Fruit fly (Drosophila melanogaster) whole organism, embryonic: ENCODE data around the gene Fbp1.

Experiments used
- ATbp ChIP-seq: fragments of 200-800 bp; sonication (Bioruptor generic); optimal IDR thresholded peaks from 2 replicates; lab custom pipeline; 2017; ENCODE audit warnings: missing biosample characterization, mild to moderate bottlenecking, missing genetic modification characterization, missing genetic modification reagents
- B-H2 ChIP-seq: fragments of 200-800 bp; sonication (Bioruptor generic); optimal IDR thresholded peaks from 2 replicates; lab custom pipeline; 2018; ENCODE audit warnings: missing biosample characterization, mild to moderate bottlenecking, missing genetic modification characterization
- C15 ChIP-seq: fragments of 200-800 bp; sonication (Bioruptor generic); IDR thresholded peaks from 3 replicates; pipeline ENCODE4 v1.3.6; 2022; ENCODE audit warnings: missing biosample characterization, missing genetic modification characterization
- CG10267 ChIP-seq: fragments of 200-800 bp; sonication (Bioruptor generic); optimal IDR thresholded peaks from 2 replicates; lab custom pipeline; 2018; ENCODE audit warnings: missing biosample characterization, mild to moderate bottlenecking, missing genetic modification characterization, moderate library complexity
- CG10654 ChIP-seq: fragments of 200-800 bp; sonication (Bioruptor generic); optimal IDR thresholded peaks from 2 replicates; lab custom pipeline; 2016; ENCODE audit warnings: missing biosample characterization, missing genetic modification characterization
- CG11456 ChIP-seq: fragments of 200-800 bp; sonication (Bioruptor generic); IDR thresholded peaks from 3 replicates; pipeline ENCODE4 v1.3.6; 2022; ENCODE audit warnings: missing biosample characterization, missing genetic modification characterization
- CG11560 ChIP-seq: fragments of 200-800 bp; sonication (Bioruptor generic); IDR thresholded peaks from 3 replicates; pipeline ENCODE4 v1.3.6; 2022; ENCODE audit warnings: missing biosample characterization, missing genetic modification characterization
- CG11696 ChIP-seq: fragments of 200-800 bp; sonication (Bioruptor generic); IDR thresholded peaks from 2 replicates; pipeline ENCODE4 v1.3.6; 2022; ENCODE audit warnings: missing biosample characterization, missing genetic modification characterization
- CG12071 ChIP-seq: fragments of 200-800 bp; sonication (Bioruptor generic); optimal IDR thresholded peaks from 3 replicates; lab custom pipeline; 2018; ENCODE audit warnings: missing biosample characterization, mild to moderate bottlenecking, missing genetic modification characterization
- CG12391 ChIP-seq: fragments of 200-800 bp; sonication (Bioruptor generic); optimal IDR thresholded peaks from 3 replicates; lab custom pipeline; 2018; ENCODE audit warnings: missing biosample characterization, mild to moderate bottlenecking, missing genetic modification characterization, moderate library complexity
- CG15601 ChIP-seq: fragments of 200-800 bp; sonication (Bioruptor generic); optimal IDR thresholded peaks from 3 replicates; lab custom pipeline; 2019; ENCODE audit warnings: missing biosample characterization, mild to moderate bottlenecking, missing genetic modification characterization, moderate library complexity
- CG17359 ChIP-seq: fragments of 200-800 bp; sonication (Bioruptor generic); optimal IDR thresholded peaks from 3 replicates; lab custom pipeline; 2018; ENCODE audit warnings: missing biosample characterization, mild to moderate bottlenecking, missing genetic modification characterization, moderate library complexity
- CG2712 ChIP-seq: fragments of 200-800 bp; optimal IDR thresholded peaks from 3 replicates; lab custom pipeline; 2019; ENCODE audit warnings: missing biosample characterization, mild to moderate bottlenecking, missing genetic modification characterization, moderate library complexity
- CG3281 ChIP-seq: fragments of 200-800 bp; sonication (Bioruptor generic); optimal IDR thresholded peaks from 3 replicates; lab custom pipeline; 2017; ENCODE audit warnings: missing biosample characterization, mild to moderate bottlenecking, missing genetic modification characterization
- CG34422 ChIP-seq: fragments of 200-800 bp; sonication (Bioruptor generic); IDR thresholded peaks from 3 replicates; pipeline ENCODE4 v1.3.6; 2022; ENCODE audit warnings: missing biosample characterization, missing genetic modification characterization
- CG4820 ChIP-seq: fragments of 200-800 bp; sonication (Bioruptor generic); optimal IDR thresholded peaks from 3 replicates; lab custom pipeline; 2016; ENCODE audit warnings: missing biosample characterization, missing genetic modification characterization
- CG6254 ChIP-seq: fragments of 200-800 bp; sonication (Bioruptor generic); optimal IDR thresholded peaks from 3 replicates; lab custom pipeline; 2017; ENCODE audit warnings: mild to moderate bottlenecking, missing biosample characterization, missing genetic modification reagents, missing genetic modification characterization
- CG7963 ChIP-seq: fragments of 200-800 bp; sonication (Bioruptor generic); IDR thresholded peaks from 3 replicates; pipeline ENCODE4 v1.3.6; 2022; ENCODE audit warnings: missing biosample characterization, missing genetic modification characterization; ENCODE audit not compliant: partially characterized antibody
- CG8924 ChIP-seq: fragments of 200-800 bp; optimal IDR thresholded peaks from 3 replicates; lab custom pipeline; 2019; ENCODE audit warnings: missing biosample characterization, mild to moderate bottlenecking, missing genetic modification characterization, moderate library complexity
- CG9215 ChIP-seq: fragments of 200-800 bp; sonication (Bioruptor generic); IDR thresholded peaks from 2 replicates; pipeline ENCODE4 v1.3.6; 2022; ENCODE audit warnings: missing biosample characterization, missing genetic modification characterization
- Chrac-16 ChIP-seq: fragments of 200-800 bp; sonication (Bioruptor generic); optimal IDR thresholded peaks from 3 replicates; lab custom pipeline; 2016; ENCODE audit warnings: missing biosample characterization, missing genetic modification characterization
- Hmr ChIP-seq: fragments of 200-800 bp; sonication (Bioruptor generic); optimal IDR thresholded peaks from 3 replicates; lab custom pipeline; 2017; ENCODE audit warnings: mild to moderate bottlenecking, missing biosample characterization, missing genetic modification reagents, missing genetic modification characterization
- Hsf ChIP-seq: fragments of 200-800 bp; sonication (Bioruptor generic); optimal IDR thresholded peaks from 3 replicates; lab custom pipeline; 2016; ENCODE audit warnings: missing biosample characterization, missing genetic modification characterization
- Lhr ChIP-seq: fragments of 200-800 bp; sonication (Bioruptor generic); optimal IDR thresholded peaks from 3 replicates; lab custom pipeline; 2017; ENCODE audit warnings: mild to moderate bottlenecking, missing biosample characterization, missing genetic modification reagents, missing genetic modification characterization
- Mad ChIP-seq: fragments of 200-800 bp; sonication (Bioruptor generic); optimal IDR thresholded peaks from 2 replicates; lab custom pipeline; 2016; ENCODE audit warnings: missing biosample characterization, missing genetic modification characterization
- Med ChIP-seq: fragments of 200-800 bp; sonication (Bioruptor generic); peaks from one replicate; lab custom pipeline; 2016; ENCODE audit warnings: missing biosample characterization, missing genetic modification characterization, mild to moderate bottlenecking, inconsistent platforms, moderate library complexity
- Nf-YA ChIP-seq: fragments of 200-800 bp; sonication (Bioruptor generic); IDR thresholded peaks from 2 replicates; pipeline ENCODE4 v1.3.6; 2022; ENCODE audit warnings: missing biosample characterization, missing genetic modification characterization
- Oli ChIP-seq: fragments of 200-800 bp; sonication (Bioruptor generic); optimal IDR thresholded peaks from 2 replicates; lab custom pipeline; 2018; ENCODE audit warnings: missing biosample characterization, mild to moderate bottlenecking, missing genetic modification characterization, moderate library complexity
- Sox102F ChIP-seq: fragments of 200-800 bp; sonication (Bioruptor generic); optimal IDR thresholded peaks from 2 replicates; lab custom pipeline; 2018; ENCODE audit warnings: missing biosample characterization, mild to moderate bottlenecking, missing genetic modification characterization, moderate library complexity
- Usf ChIP-seq: fragments of 200-800 bp; sonication (Bioruptor generic); optimal IDR thresholded peaks from 2 replicates; lab custom pipeline; 2017; ENCODE audit warnings: missing genotype, missing biosample characterization, missing genetic modification characterization
- aop ChIP-seq: fragments of 200-800 bp; sonication (Bioruptor generic); IDR thresholded peaks from 2 replicates; pipeline ENCODE4 v1.3.6; 2022; ENCODE audit warnings: missing biosample characterization, missing genetic modification characterization
- bsh ChIP-seq, 2 experiments: fragments of 200-800 bp; sonication (Bioruptor generic); optimal IDR thresholded peaks; 2 replicates each; lab custom pipeline; 2017 to 2018; ENCODE audit warnings: mild to moderate bottlenecking in 2 of 2, missing biosample characterization in 2 of 2, missing genetic modification characterization in 2 of 2, moderate library complexity in 1 of 2
- dmrt11E ChIP-seq: fragments of 200-800 bp; sonication (Bioruptor generic); optimal IDR thresholded peaks from 3 replicates; lab custom pipeline; 2018; ENCODE audit warnings: missing biosample characterization, mild to moderate bottlenecking, missing genetic modification characterization, moderate library complexity
- dmrt99B ChIP-seq: fragments of 200-800 bp; sonication (Bioruptor generic); optimal IDR thresholded peaks from 2 replicates; lab custom pipeline; 2018; ENCODE audit warnings: missing biosample characterization, mild to moderate bottlenecking, missing genetic modification characterization, moderate library complexity
- gem ChIP-seq: fragments of 200-800 bp; sonication (Bioruptor generic); optimal IDR thresholded peaks from 2 replicates; lab custom pipeline; 2019; ENCODE audit warnings: missing biosample characterization, mild to moderate bottlenecking, missing genetic modification characterization, moderate library complexity
- grn ChIP-seq: fragments of 200-800 bp; sonication (Bioruptor generic); optimal IDR thresholded peaks from 3 replicates; lab custom pipeline; 2017; ENCODE audit warnings: missing biosample characterization, missing genetic modification characterization
- jigr1 ChIP-seq: fragments of 200-800 bp; sonication (Bioruptor generic); IDR thresholded peaks from 3 replicates; pipeline ENCODE4 v1.3.6; 2022; ENCODE audit warnings: missing biosample characterization, missing genetic modification characterization
- lola ChIP-seq, 3 experiments: fragments of >200 bp in 2 of 3; fragments of 200-800 bp in 1 of 3; sonication (Bioruptor generic) in 1 of 3; optimal IDR thresholded peaks; 2 replicates each; lab custom pipeline; 2017 to 2019; ENCODE audit warnings: missing biosample characterization in 3 of 3, missing genetic modification characterization in 3 of 3, mild to moderate bottlenecking in 1 of 3, moderate library complexity in 1 of 3
- lov ChIP-seq, 2 experiments: fragments of 200-800 bp in 1 of 2; fragments of >200 bp in 1 of 2; sonication (Bioruptor generic) in 1 of 2; IDR thresholded peaks in 1 of 2; optimal IDR thresholded peaks in 1 of 2; 2 replicates in 1 of 2; 3 replicates in 1 of 2; pipeline versions ENCODE4 v1.3.6 to Lab custom; 2017 to 2022; ENCODE audit warnings: missing biosample characterization in 1 of 2, missing genetic modification characterization in 1 of 2
- org-1 ChIP-seq: fragments of 200-800 bp; sonication (Bioruptor generic); optimal IDR thresholded peaks from 2 replicates; lab custom pipeline; 2017; ENCODE audit warnings: missing biosample characterization, missing genetic modification characterization
- pho ChIP-seq: fragments of 200-800 bp; sonication (Bioruptor generic); optimal IDR thresholded peaks from 2 replicates; lab custom pipeline; 2016; ENCODE audit warnings: missing biosample characterization, missing genetic modification characterization
- run ChIP-seq: fragments of 200-800 bp; sonication (Bioruptor generic); optimal IDR thresholded peaks from 3 replicates; lab custom pipeline; 2018; ENCODE audit warnings: missing biosample characterization, mild to moderate bottlenecking, missing genetic modification characterization
- sc ChIP-seq, 3 experiments: fragments of >200 bp in 2 of 3; fragments of 200-800 bp in 1 of 3; sonication (Bioruptor generic) in 1 of 3; optimal IDR thresholded peaks; 2 replicates in 2 of 3; 3 replicates in 1 of 3; lab custom pipeline; 2017; ENCODE audit warnings: mild to moderate bottlenecking in 1 of 3, missing biosample characterization in 1 of 3, missing genetic modification characterization in 1 of 3, missing genetic modification reagents in 1 of 3
- slbo ChIP-seq: fragments of 200-800 bp; sonication (Bioruptor generic); IDR thresholded peaks from 2 replicates; pipeline ENCODE4 v1.3.6; 2022; ENCODE audit warnings: missing biosample characterization, missing genetic modification characterization
- sqz ChIP-seq: fragments of 200-800 bp; sonication (Bioruptor generic); optimal IDR thresholded peaks from 3 replicates; lab custom pipeline; 2018; ENCODE audit warnings: missing biosample characterization, mild to moderate bottlenecking, missing genetic modification characterization
- trh ChIP-seq: fragments of 200-800 bp; sonication (Bioruptor generic); optimal IDR thresholded peaks from 2 replicates; lab custom pipeline; 2016; ENCODE audit warnings: missing biosample characterization, missing genetic modification characterization
- unc-4 ChIP-seq: fragments of 200-800 bp; sonication (Bioruptor generic); IDR thresholded peaks from 2 replicates; pipeline ENCODE4 v1.3.6; 2022; ENCODE audit warnings: missing biosample characterization, missing genetic modification characterization; ENCODE audit not compliant: partially characterized antibody
- unpg ChIP-seq: fragments of 200-800 bp; sonication (Bioruptor generic); optimal IDR thresholded peaks from 3 replicates; lab custom pipeline; 2018; ENCODE audit warnings: missing biosample characterization, mild to moderate bottlenecking, missing genetic modification characterization, moderate library complexity
- usp ChIP-seq: fragments of >200 bp; optimal IDR thresholded peaks from 2 replicates; lab custom pipeline; 2017; ENCODE audit warnings: missing biosample characterization, missing genetic modification characterization
- zf30C ChIP-seq: fragments of 200-800 bp; sonication (Bioruptor generic); optimal IDR thresholded peaks from 3 replicates; lab custom pipeline; 2018; ENCODE audit warnings: missing biosample characterization, mild to moderate bottlenecking, missing genetic modification characterization

The Fbp1 gene

dm6 chr3L:14146386-14146785, 48.5 kb upstream of the Fbp1 start (continued):
- peak; percentile 49 for TF ChIP-seq CG6254 (GFP tag; lab: Kevin White, UChicago)
- TF ChIP-seq aop (GFP tag; lab: Robert Waterston, UW), result no peak
- no peak for TF ChIP-seq Mad (GFP tag; lab: Kevin White, UChicago)
- no peak for TF ChIP-seq CG11456 (GFP tag; lab: Robert Waterston, UW)
- no peak for TF ChIP-seq Usf (GFP tag; lab: Kevin White, UChicago)
- no peak for TF ChIP-seq CG10654
- TF ChIP-seq Med (GFP tag; lab: Kevin White, UChicago), result no peak
- TF ChIP-seq lola (GFP tag; optimal IDR thresholded peaks at IDR 0.05; lab: Kevin White, UChicago), result peak in 1 of 3 experiments; percentile 56
- TF ChIP-seq CG11560 (tag; lab: Robert Waterston, UW), result no peak
- TF ChIP-seq CG17359 (tag; lab: Kevin White, UChicago), result peak; percentile 13
- TF ChIP-seq Hsf (GFP tag; lab: Kevin White, UChicago), result no peak
- TF ChIP-seq CG3281, result no peak
- no peak for TF ChIP-seq C15 (GFP tag; lab: Robert Waterston, UW)
- TF ChIP-seq CG7963, result no peak
- peak in 1 of 2 experiments; percentile 59 for TF ChIP-seq bsh (GFP tag; optimal IDR thresholded peaks at IDR 0.05; lab: Kevin White, UChicago)
- no peak for TF ChIP-seq CG11696
- TF ChIP-seq zf30C, result peak; percentile 48
- TF ChIP-seq CG8924, result peak; percentile 3
- TF ChIP-seq unpg (GFP tag; lab: Kevin White, UChicago), result peak; percentile 26
- TF ChIP-seq Hmr (GFP tag; lab: Kevin White, UChicago), result no peak
- TF ChIP-seq Chrac-16, result no peak
- TF ChIP-seq org-1, result no peak
- TF ChIP-seq ATbp, result peak; percentile 37
- peak; percentile 50 for TF ChIP-seq gem (tag; lab: Kevin White, UChicago)
- TF ChIP-seq pho (GFP tag; lab: Kevin White, UChicago), result no peak
- no peak for TF ChIP-seq Lhr (GFP tag; lab: Kevin White, UChicago)
- peak; percentile 58 for TF ChIP-seq CG2712
- peak; percentile 24 for TF ChIP-seq Oli (tag; lab: Kevin White, UChicago)
- no peak for TF ChIP-seq usp (GFP tag; lab: Kevin White, UChicago)
- TF ChIP-seq CG12391 (tag; lab: Kevin White, UChicago), result peak; percentile 21
- TF ChIP-seq jigr1, result no peak
- TF ChIP-seq grn (GFP tag; lab: Kevin White, UChicago), result no peak
- no peak for TF ChIP-seq lov (optimal IDR thresholded peaks at IDR 0.05; lab: Kevin White, UChicago)
- TF ChIP-seq lov (GFP tag; IDR thresholded peaks at IDR 0.05; lab: Robert Waterston, UW), result no peak
- TF ChIP-seq CG9215 (GFP tag; lab: Robert Waterston, UW), result no peak
- TF ChIP-seq dmrt11E (tag; lab: Kevin White, UChicago), result peak; percentile 55
- TF ChIP-seq dmrt99B (tag; lab: Kevin White, UChicago), result peak; percentile 53
- TF ChIP-seq CG10267 (tag; lab: Kevin White, UChicago), result peak; percentile 36
- TF ChIP-seq CG4820 (GFP tag; lab: Kevin White, UChicago), result peak; percentile 6
- TF ChIP-seq run (tag; lab: Kevin White, UChicago), result no peak
- TF ChIP-seq sc (optimal IDR thresholded peaks at IDR 0.05; lab: Kevin White, UChicago), result no peak
- no peak for TF ChIP-seq sc (GFP tag; optimal IDR thresholded peaks at IDR 0.05; lab: Kevin White, UChicago)
- TF ChIP-seq B-H2 (GFP tag; lab: Kevin White, UChicago), result no peak
- no peak for TF ChIP-seq CG15601 (tag; lab: Kevin White, UChicago)
- no peak for TF ChIP-seq unc-4 (GFP tag; lab: Robert Waterston, UW)
- no peak for TF ChIP-seq slbo (GFP tag; lab: Robert Waterston, UW)
- no peak for TF ChIP-seq CG12071
- no peak for TF ChIP-seq CG34422 (GFP tag; lab: Robert Waterston, UW)
- TF ChIP-seq Sox102F (GFP tag; lab: Kevin White, UChicago), result peak; percentile 28
- TF ChIP-seq trh (GFP tag; lab: Kevin White, UChicago), result no peak
- TF ChIP-seq sqz, result peak; percentile 14
- TF ChIP-seq Nf-YA (GFP tag; lab: Robert Waterston, UW), result no peak
